Worm (Caenorhabditis elegans) whole organism, L3 larva: ENCODE measurements around the gene F25E5.16.

Experiments
- ZK546.5 ChIP-seq: sonication (generic microtip); optimal IDR thresholded peaks from 2 replicates; lab custom pipeline; 2017; ENCODE audit warnings: missing biosample characterization, missing genetic modification characterization
- aly-2 ChIP-seq: fragments of 150-350 bp; optimal IDR thresholded peaks from 2 replicates; lab custom pipeline; 2014; ENCODE audit warnings: missing biosample characterization, missing genetic modification characterization
- ama-1 ChIP-seq: fragments of 150-350 bp; optimal IDR thresholded peaks from 2 replicates; lab custom pipeline; 2018
- ceh-16 ChIP-seq: sonication (generic microtip); optimal IDR thresholded peaks from 2 replicates; lab custom pipeline; 2017; ENCODE audit warnings: missing biosample characterization, missing genetic modification characterization
- ceh-28 ChIP-seq: fragments of 150-350 bp; optimal IDR thresholded peaks from 2 replicates; lab custom pipeline; 2014; ENCODE audit warnings: missing biosample characterization, missing genetic modification reagents, missing genetic modification characterization
- ceh-82 ChIP-seq: fragments of 150-350 bp; optimal IDR thresholded peaks from 2 replicates; lab custom pipeline; 2014; ENCODE audit warnings: missing biosample characterization, missing genetic modification characterization
- ceh-9 ChIP-seq: sonication (generic microtip); optimal IDR thresholded peaks from 2 replicates; lab custom pipeline; 2018; ENCODE audit warnings: missing biosample characterization, missing genetic modification characterization
- daf-12 ChIP-seq: fragments of 150-350 bp; optimal IDR thresholded peaks from 2 replicates; lab custom pipeline; 2014; ENCODE audit warnings: missing biosample characterization, missing genetic modification reagents, missing genetic modification characterization
- egl-27 ChIP-seq: sonication (generic microtip); optimal IDR thresholded peaks from 4 replicates; lab custom pipeline; 2017; ENCODE audit warnings: missing biosample characterization, missing genetic modification reagents, missing genetic modification characterization
- elt-1 ChIP-seq: fragments of 150-350 bp; optimal IDR thresholded peaks from 2 replicates; lab custom pipeline; 2014; ENCODE audit warnings: missing biosample characterization, missing genetic modification characterization
- elt-2 ChIP-seq: sonication (generic microtip); optimal IDR thresholded peaks from 2 replicates; lab custom pipeline; 2016; ENCODE audit warnings: missing genetic modification reagents, mild to moderate bottlenecking, missing genetic modification characterization, missing compliant biosample characterization
- eor-1 ChIP-seq, 2 experiments: fragments of 150-350 bp; optimal IDR thresholded peaks; 2 replicates each; lab custom pipeline; 2014 to 2018; ENCODE audit warnings: missing biosample characterization in 2 of 2, missing genetic modification characterization in 2 of 2
- fkh-2 ChIP-seq: fragments of 150-350 bp; optimal IDR thresholded peaks from 2 replicates; lab custom pipeline; 2014; ENCODE audit warnings: missing biosample characterization, missing genetic modification reagents, missing genetic modification characterization
- fos-1 ChIP-seq: fragments of 150-350 bp; optimal IDR thresholded peaks from 2 replicates; lab custom pipeline; 2014; ENCODE audit warnings: missing biosample characterization, missing genetic modification characterization
- hmg-11 ChIP-seq: sonication (generic microtip); optimal IDR thresholded peaks from 2 replicates; lab custom pipeline; 2016; ENCODE audit warnings: missing genetic modification characterization, missing compliant biosample characterization
- lin-15B ChIP-seq: fragments of 150-350 bp; optimal IDR thresholded peaks from 2 replicates; lab custom pipeline; 2014; ENCODE audit warnings: missing biosample characterization, missing genetic modification characterization
- lin-39 ChIP-seq: fragments of 150-350 bp; optimal IDR thresholded peaks from 2 replicates; lab custom pipeline; 2018; ENCODE audit warnings: missing biosample characterization, missing genetic modification reagents, missing genetic modification characterization
- lsy-12 ChIP-seq: sonication (generic microtip); optimal IDR thresholded peaks from 2 replicates; lab custom pipeline; 2016; ENCODE audit warnings: mild to moderate bottlenecking, missing genetic modification characterization, missing compliant biosample characterization
- mdl-1 ChIP-seq: fragments of 150-350 bp; optimal IDR thresholded peaks from 2 replicates; lab custom pipeline; 2014; ENCODE audit warnings: missing biosample characterization, missing genetic modification characterization
- nfya-1 ChIP-seq: sonication (generic microtip); optimal IDR thresholded peaks from 2 replicates; lab custom pipeline; 2017; ENCODE audit warnings: missing genetic modification characterization, mild to moderate bottlenecking, missing compliant biosample characterization, antibody characterized with exemption, moderate library complexity; ENCODE audit not compliant: insufficient read depth
- nhr-11 ChIP-seq: fragments of 150-350 bp; optimal IDR thresholded peaks from 2 replicates; lab custom pipeline; 2014; ENCODE audit warnings: missing biosample characterization, missing genetic modification characterization
- nhr-12 ChIP-seq: fragments of 150-350 bp; optimal IDR thresholded peaks from 2 replicates; lab custom pipeline; 2014; ENCODE audit warnings: missing biosample characterization, missing genetic modification characterization
- nhr-23 ChIP-seq: fragments of 150-350 bp; optimal IDR thresholded peaks from 2 replicates; lab custom pipeline; 2014; ENCODE audit warnings: missing biosample characterization, missing genetic modification reagents, missing genetic modification characterization
- nhr-237 ChIP-seq: fragments of 150-350 bp; optimal IDR thresholded peaks from 2 replicates; lab custom pipeline; 2014; ENCODE audit warnings: missing biosample characterization, missing genetic modification characterization
- nhr-25 ChIP-seq: sonication (generic microtip); optimal IDR thresholded peaks from 2 replicates; lab custom pipeline; 2017; ENCODE audit warnings: missing biosample characterization, missing genetic modification characterization
- nhr-28 ChIP-seq: fragments of 150-350 bp; optimal IDR thresholded peaks from 2 replicates; lab custom pipeline; 2014; ENCODE audit warnings: missing biosample characterization, missing genetic modification characterization
- nhr-43 ChIP-seq: sonication (generic microtip); optimal IDR thresholded peaks from 2 replicates; lab custom pipeline; 2016; ENCODE audit warnings: mild to moderate bottlenecking, missing genetic modification characterization, missing compliant biosample characterization; ENCODE audit not compliant: poor library complexity, severe bottlenecking
- nhr-67 ChIP-seq: fragments of 150-350 bp; optimal IDR thresholded peaks from 2 replicates; lab custom pipeline; 2014; ENCODE audit warnings: missing biosample characterization, missing genetic modification characterization
- nhr-76 ChIP-seq: fragments of 150-350 bp; sonication (generic microtip); optimal IDR thresholded peaks from 5 replicates; lab custom pipeline; 2014; ENCODE audit warnings: missing biosample characterization, missing genetic modification characterization
- nhr-77 ChIP-seq: fragments of 150-350 bp; optimal IDR thresholded peaks from 2 replicates; lab custom pipeline; 2014; ENCODE audit warnings: missing biosample characterization, missing genetic modification characterization
- pha-4 ChIP-seq: fragments of 150-350 bp; optimal IDR thresholded peaks from 2 replicates; lab custom pipeline; 2014; ENCODE audit warnings: missing biosample characterization, missing genetic modification reagents, missing genetic modification characterization
- pqm-1 ChIP-seq: fragments of 150-350 bp; optimal IDR thresholded peaks from 2 replicates; lab custom pipeline; 2017; ENCODE audit warnings: missing biosample characterization, missing genetic modification characterization, inconsistent platforms
- sea-2 ChIP-seq: fragments of 150-350 bp; sonication (generic microtip); optimal IDR thresholded peaks from 4 replicates; lab custom pipeline; 2014; ENCODE audit warnings: missing biosample characterization, missing genetic modification reagents, missing genetic modification characterization
- skn-1 ChIP-seq: fragments of 150-350 bp; optimal IDR thresholded peaks from 2 replicates; lab custom pipeline; 2014; ENCODE audit warnings: missing biosample characterization, missing genetic modification characterization
- snpc-4 ChIP-seq: fragments of 150-350 bp; optimal IDR thresholded peaks from 2 replicates; lab custom pipeline; 2014; ENCODE audit warnings: missing biosample characterization, missing genetic modification characterization
- tbx-2 ChIP-seq: sonication (generic microtip); optimal IDR thresholded peaks from 2 replicates; lab custom pipeline; 2016; ENCODE audit warnings: mild to moderate bottlenecking, missing genetic modification characterization, missing compliant biosample characterization
- zag-1 ChIP-seq: fragments of 150-350 bp; optimal IDR thresholded peaks from 2 replicates; lab custom pipeline; 2014; ENCODE audit warnings: missing biosample characterization, missing genetic modification characterization
- ztf-11 ChIP-seq: fragments of 150-350 bp; optimal IDR thresholded peaks from 2 replicates; lab custom pipeline; 2014; ENCODE audit warnings: missing biosample characterization, missing genetic modification characterization

F25E5.16 gene

ce11 chrV:7437985-7438384 lies at the start of gene F25E5.16:
Gene F25E5.16 (plus strand): TSS chrV:7438285.
- TF ChIP-seq ama-1 (lab: Kevin White, UChicago) (no peak), nhr-25 (tag; lab: Kevin White, UChicago) (no peak), tbx-2 (tag; lab: Kevin White, UChicago) (no peak), daf-12 (tag; lab: Kevin White, UChicago) (no peak), ztf-11 (tag; lab: Kevin White, UChicago) (no peak), ceh-82 (no peak), nhr-11 (no peak), mdl-1 (no peak), nhr-43 (tag; lab: Kevin White, UChicago) (no peak), zag-1 (tag; lab: Kevin White, UChicago) (no peak), nfya-1 (tag; lab: Kevin White, UChicago) (no peak), fkh-2 (tag; lab: Kevin White, UChicago) (no peak), nhr-12 (tag; lab: Kevin White, UChicago) (no peak), ZK546.5 (tag; lab: Kevin White, UChicago) (no peak)

DNA sequence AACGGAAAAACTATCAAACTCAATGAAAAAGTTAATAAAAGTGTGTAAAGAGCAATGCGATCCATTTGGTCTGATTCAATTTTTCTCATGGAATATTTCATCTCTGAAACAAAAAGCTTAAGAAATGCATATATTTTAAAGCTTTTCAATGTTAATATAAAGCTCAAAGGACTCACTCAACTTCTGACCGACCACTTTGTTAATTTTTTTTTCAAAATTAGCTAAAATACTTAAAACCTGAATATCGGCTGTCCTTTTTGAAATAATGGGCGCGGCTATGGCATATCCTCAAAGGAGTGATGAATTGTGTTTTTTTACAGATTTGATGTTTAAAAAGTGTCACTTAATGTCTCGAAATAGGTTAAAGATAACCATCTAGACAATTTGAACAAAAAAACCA lies 48.3 kb upstream of the F25E5.16 start, which contains the start of gene C02H6.1:
C02H6.1 (minus strand) TSS at position 101 of the 400 bp plus-strand sequence.
- TF ChIP-seq nhr-25 (tag; lab: Kevin White, UChicago) (no peak), eor-1 (tag; optimal IDR thresholded peaks at IDR 0.05; lab: Kevin White, UChicago) (no peak)

DNA sequence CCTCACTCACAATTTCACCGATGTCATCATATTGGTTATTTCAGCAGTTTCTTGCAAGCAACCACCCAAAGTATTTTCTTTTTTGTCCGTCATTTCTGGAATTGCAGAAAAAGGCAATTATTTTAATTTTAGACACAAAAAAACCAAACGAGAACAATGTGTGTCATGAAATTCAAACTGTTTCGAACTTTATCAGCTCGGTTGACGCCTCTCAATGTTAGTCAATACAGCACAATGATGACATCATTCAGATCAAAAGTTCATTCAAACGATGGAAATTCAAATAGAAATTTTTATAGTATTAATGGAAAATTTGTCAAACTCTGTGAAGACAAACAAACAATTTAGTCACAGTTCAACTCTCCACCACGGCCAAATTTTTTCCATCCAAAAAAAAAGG lies 46.2 kb upstream of the F25E5.16 start, which contains the start of gene fbxa-105:
fbxa-105 (minus strand) TSS at position 97 of the 400 bp plus-strand sequence.
- TF ChIP-seq nhr-76 (no peak), nhr-67 (tag; lab: Kevin White, UChicago) (no peak), nhr-77 (tag; lab: Kevin White, UChicago) (no peak), ztf-11 (tag; lab: Kevin White, UChicago) (no peak), sea-2 (GFP tag; lab: Kevin White, UChicago) (no peak), eor-1 (tag; optimal IDR thresholded peaks at IDR 0.05; lab: Kevin White, UChicago) (no peak), nhr-23 (tag; lab: Kevin White, UChicago) (no peak), pha-4 (tag; lab: Kevin White, UChicago) (peak; percentile 48), hmg-11 (tag; lab: Kevin White, UChicago) (no peak), ceh-16 (tag; lab: Kevin White, UChicago) (no peak), tbx-2 (tag; lab: Kevin White, UChicago) (no peak), nhr-28 (no peak), egl-27 (tag; lab: Kevin White, UChicago) (no peak), snpc-4 (tag; lab: Kevin White, UChicago) (no peak), pqm-1 (peak; percentile 9), skn-1 (no peak), ceh-28 (no peak), ceh-9 (tag; lab: Kevin White, UChicago) (no peak), ceh-82 (no peak), zag-1 (tag; lab: Kevin White, UChicago) (no peak), lsy-12 (tag; lab: Kevin White, UChicago) (no peak), elt-2 (tag; lab: Kevin White, UChicago) (peak; percentile 60)

DNA sequence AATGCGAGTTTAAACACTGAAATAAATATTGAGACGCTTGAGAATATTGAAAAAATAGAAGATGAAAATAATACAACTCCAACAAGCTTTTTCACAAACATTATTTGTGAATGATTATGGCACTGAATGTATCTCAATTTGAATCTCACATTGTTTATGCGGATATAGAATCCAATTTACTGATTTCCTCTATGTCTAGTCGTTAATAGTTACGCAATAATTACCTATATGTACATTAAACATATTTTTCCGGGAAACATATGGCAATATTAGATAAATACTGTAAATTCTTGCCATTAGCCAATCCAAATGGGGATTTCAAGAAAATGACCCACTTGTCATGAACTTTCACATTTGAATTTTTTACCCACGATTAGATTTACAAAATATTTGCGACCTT lies 42.7 kb upstream of the F25E5.16 start, which contains the start of gene srx-9:
srx-9 (minus strand) TSS at position 101 of the 400 bp plus-strand sequence.
- no peak for TF ChIP-seq nhr-12 (tag; lab: Kevin White, UChicago)
- TF ChIP-seq fos-1 (tag; lab: Kevin White, UChicago): no peak
- no peak for TF ChIP-seq nhr-237 (tag; lab: Kevin White, UChicago)
- no peak for TF ChIP-seq aly-2 (tag; lab: Kevin White, UChicago)

DNA sequence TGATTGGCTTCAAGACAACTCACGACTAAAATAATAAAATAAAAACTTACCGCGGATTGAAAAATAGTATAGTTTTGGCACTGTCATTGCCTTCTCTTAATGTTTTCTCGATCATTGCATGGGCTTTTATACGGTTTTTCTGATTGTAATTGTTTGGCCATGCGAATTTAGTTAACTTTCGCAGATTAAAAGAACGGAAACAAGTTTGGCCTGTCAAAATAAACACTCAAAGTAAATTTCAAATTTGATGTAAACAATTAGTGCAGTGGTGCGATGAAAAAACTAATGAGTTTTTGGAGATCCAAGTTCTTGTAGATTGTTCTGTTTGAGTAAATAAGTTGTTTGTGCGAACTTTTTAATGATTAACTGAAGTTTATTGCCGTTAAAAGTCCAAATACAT lies 38.9 kb upstream of the F25E5.16 start, which contains the start of gene gst-41:
gst-41 (minus strand) TSS at position 101 of the 400 bp plus-strand sequence.
- no peak for TF ChIP-seq ceh-16 (tag; lab: Kevin White, UChicago)
- no peak for TF ChIP-seq mdl-1
- no peak for TF ChIP-seq nhr-11
- TF ChIP-seq nhr-23 (tag; lab: Kevin White, UChicago): no peak
- no peak for TF ChIP-seq nhr-25 (tag; lab: Kevin White, UChicago)
- no peak for TF ChIP-seq lin-39 (tag; lab: Kevin White, UChicago)
- no peak for TF ChIP-seq ceh-9 (tag; lab: Kevin White, UChicago)
- no peak for TF ChIP-seq nhr-28
- TF ChIP-seq tbx-2 (tag; lab: Kevin White, UChicago): no peak
- no peak for TF ChIP-seq ZK546.5 (tag; lab: Kevin White, UChicago)
- TF ChIP-seq eor-1 (tag; optimal IDR thresholded peaks at IDR 0.05; lab: Kevin White, UChicago): no peak
- TF ChIP-seq nhr-76: no peak
- TF ChIP-seq ceh-82: no peak
- no peak for TF ChIP-seq elt-1 (tag; lab: Kevin White, UChicago)
- no peak for TF ChIP-seq fkh-2 (tag; lab: Kevin White, UChicago)
- TF ChIP-seq lin-15B (tag; lab: Kevin White, UChicago): no peak
- TF ChIP-seq sea-2 (GFP tag; lab: Kevin White, UChicago): no peak
- TF ChIP-seq, all 47 proteins: peak for 0
